Worm (Caenorhabditis elegans) whole organism, L4/young adult: Measurements from ENCODE around the gene F11C1.9.

ENCODE experiments used
- W03F9.2 ChIP-seq: fragments of 150-350 bp; optimal IDR thresholded peaks from 2 replicates; lab custom pipeline; 2014; ENCODE audit warnings: missing biosample characterization, missing genetic modification characterization
- him-1 ChIP-seq: sonication (generic microtip); optimal IDR thresholded peaks from 2 replicates; lab custom pipeline; 2016; ENCODE audit warnings: missing genotype, missing genetic modification reagents, missing genetic modification characterization, missing compliant biosample characterization

- TF ChIP-seq him-1 (tag; lab: Kevin White, UChicago): no peak
- no peak for TF ChIP-seq W03F9.2
These were observed 25.7 kb upstream of the F11C1.9 start for ce11 chrX:13003092-13003491.
